In genomic region chrII:6682918-6683317, ce11 we compare ENCODE assay signal across 1 worm cellular context.
TF ChIP-seq lines count a peak whose summit lies in the region.

No protein-coding gene starts in this region.

TF ChIP-seq in whole organism, young adult, 124 proteins besides CTCF, POLR2A, EP300 and RAD21 (continued from another document):
- TF ChIP-seq nfya-1 (tag; optimal IDR thresholded peaks at IDR 0.05; lab: Kevin White, UChicago; ENCODE audit: borderline replicate concordance, insufficient read depth) (no peak), F55B11.4 (tag; optimal IDR thresholded peaks at IDR 0.05; lab: Kevin White, UChicago; ENCODE audit: borderline replicate concordance, insufficient read depth) (no peak), madf-6 (GFP tag; IDR thresholded peaks at IDR 0.05; lab: Robert Waterston, UW) (peak; percentile 92), gei-17 (GFP tag; optimal IDR thresholded peaks at IDR 0.05; lab: Kevin White, UChicago) (no peak), C17E4.6 (GFP tag; IDR thresholded peaks at IDR 0.05; lab: Robert Waterston, UW) (no peak), ztf-22 (GFP tag; optimal IDR thresholded peaks at IDR 0.05; lab: Kevin White, UChicago) (no peak), lag-1 (GFP tag; IDR thresholded peaks at IDR 0.05; lab: Robert Waterston, UW) (no peak), F57C9.4 (tag; optimal IDR thresholded peaks at IDR 0.05; lab: Kevin White, UChicago) (no peak), rec-8 (tag; optimal IDR thresholded peaks at IDR 0.05; lab: Kevin White, UChicago) (no peak), Y79H2A.3 (GFP tag; conservative IDR thresholded peaks at IDR 0.05; lab: Robert Waterston, UW) (no peak), hlh-26 (GFP tag; conservative IDR thresholded peaks at IDR 0.05; lab: Robert Waterston, UW) (no peak), hmg-20 (GFP tag; IDR thresholded peaks at IDR 0.05; lab: Robert Waterston, UW) (no peak), snpc-3.4 (tag; optimal IDR thresholded peaks at IDR 0.05; lab: Kevin White, UChicago) (peak; percentile 34)
